Worm (Caenorhabditis elegans): ENCODE results near the gene T19H5.7.
A peak's percentile ranks its signal among the peaks of the same experiment; 100 is the strongest.

DNA sequence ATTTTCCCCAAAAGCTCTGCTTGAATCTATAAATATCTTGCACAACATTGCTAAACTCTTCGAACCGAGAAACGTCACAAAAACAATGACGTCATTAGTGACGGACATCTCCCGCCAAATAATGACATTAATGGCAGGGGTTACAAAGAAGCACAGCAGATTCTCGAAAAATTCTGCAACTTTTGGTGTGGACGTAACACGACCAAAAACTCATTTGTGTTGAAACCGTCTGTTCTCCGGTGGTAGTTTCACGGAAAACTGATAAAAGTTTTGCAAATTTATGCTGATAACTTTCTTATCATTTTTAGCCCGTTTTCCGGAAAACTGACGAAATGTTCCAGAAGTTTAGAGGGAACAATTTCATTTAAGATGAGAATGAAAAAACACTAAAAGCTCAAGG lies 18.7 kb upstream of the T19H5.7 start:
- TF ChIP-seq nhr-11 (tag; optimal IDR thresholded peaks at IDR 0.05) (no peak), nhr-28 (tag; optimal IDR thresholded peaks at IDR 0.05) (peak; percentile 45), nhr-237 (tag; optimal IDR thresholded peaks at IDR 0.05) (no peak), nhr-6 (tag; optimal IDR thresholded peaks at IDR 0.05) (no peak), ces-1 (GFP tag; optimal IDR thresholded peaks at IDR 0.05) (no peak)
